Worm (Caenorhabditis elegans) whole organism, L4 larva: ENCODE results near the gene gfat-1.

Source experiments
- F10B5.3 ChIP-seq: sonication (generic microtip); optimal IDR thresholded peaks from 2 replicates; lab custom pipeline; 2016; ENCODE audit warnings: mild to moderate bottlenecking, missing genetic modification characterization, missing compliant biosample characterization
- F26F4.8 ChIP-seq: fragments of 200-800 bp; sonication (Bioruptor generic); conservative IDR thresholded peaks from 2 replicates; pipeline ENCODE4 v1.3.6; 2022; ENCODE audit warnings: missing genetic modification characterization, missing compliant biosample characterization
- R02D3.7 ChIP-seq: fragments of 150-350 bp; sonication (generic microtip); optimal IDR thresholded peaks from 3 replicates; lab custom pipeline; 2014; ENCODE audit warnings: missing biosample characterization, missing genetic modification characterization
- Y105C5A.15 ChIP-seq: fragments of 200-800 bp; sonication (Bioruptor generic); IDR thresholded peaks from 2 replicates; pipeline ENCODE4 v1.3.6; 2022; ENCODE audit warnings: missing genetic modification characterization, missing compliant biosample characterization
- Y48G9A.11 ChIP-seq: fragments of 200-800 bp; sonication (Bioruptor generic); IDR thresholded peaks from 2 replicates; pipeline ENCODE4 v1.3.6; 2022; ENCODE audit warnings: missing genetic modification reagents, missing genetic modification characterization, missing compliant biosample characterization
- aha-1 ChIP-seq: fragments of 150-350 bp; peaks from one replicate; lab custom pipeline; 2014; ENCODE audit warnings: missing biosample characterization, missing genetic modification characterization
- aly-2 ChIP-seq: sonication (generic microtip); optimal IDR thresholded peaks from 2 replicates; lab custom pipeline; 2018; ENCODE audit warnings: missing biosample characterization, missing genetic modification characterization
- ceh-20 ChIP-seq: fragments of 200-800 bp; sonication (Bioruptor generic); IDR thresholded peaks from 2 replicates; pipeline ENCODE4 v1.3.6; 2022; ENCODE audit warnings: missing genetic modification reagents, missing genetic modification characterization, missing compliant biosample characterization
- ceh-82 ChIP-seq: sonication (generic microtip); optimal IDR thresholded peaks from 2 replicates; lab custom pipeline; 2017; ENCODE audit warnings: missing biosample characterization, missing genetic modification characterization
- ctbp-1 ChIP-seq: fragments of 200-800 bp; sonication (Bioruptor generic); IDR thresholded peaks from 2 replicates; pipeline ENCODE4 v1.3.6; 2022; ENCODE audit warnings: missing genetic modification reagents, missing genetic modification characterization, missing compliant biosample characterization
- daf-16 ChIP-seq, 3 experiments: sonication (generic microtip); optimal IDR thresholded peaks; 2 replicates each; lab custom pipeline; 2016 to 2017; ENCODE audit warnings: missing genetic modification characterization in 3 of 3, missing genetic modification reagents in 3 of 3, mild to moderate bottlenecking in 2 of 3, missing compliant biosample characterization in 2 of 3, missing biosample characterization in 1 of 3, moderate library complexity in 1 of 3
- daf-19 ChIP-seq: fragments of 200-800 bp; sonication (Bioruptor generic); conservative IDR thresholded peaks from 2 replicates; pipeline ENCODE4 v1.3.6; 2022; ENCODE audit warnings: missing genetic modification characterization, missing compliant biosample characterization
- duxl-1 ChIP-seq: sonication (generic microtip); optimal IDR thresholded peaks from 2 replicates; lab custom pipeline; 2016; ENCODE audit warnings: mild to moderate bottlenecking, missing genetic modification characterization, moderate library complexity, missing compliant biosample characterization; ENCODE audit not compliant: poor library complexity
- dve-1 ChIP-seq: sonication (generic microtip); optimal IDR thresholded peaks from 2 replicates; lab custom pipeline; 2017; ENCODE audit warnings: antibody characterized with exemption, mild to moderate bottlenecking, missing genetic modification characterization, missing compliant biosample characterization; ENCODE audit not compliant: insufficient read depth
- gei-8 ChIP-seq: fragments of 200-800 bp; sonication (Bioruptor generic); optimal IDR thresholded peaks from 2 replicates; lab custom pipeline; 2018; ENCODE audit warnings: mild to moderate bottlenecking, missing genetic modification characterization, missing compliant biosample characterization
- hlh-11 ChIP-seq: fragments of 200-800 bp; sonication (Bioruptor generic); optimal IDR thresholded peaks from 2 replicates; lab custom pipeline; 2018; ENCODE audit warnings: mild to moderate bottlenecking, missing genetic modification characterization, missing compliant biosample characterization
- lin-1 ChIP-seq: fragments of 200-800 bp; sonication (Bioruptor generic); IDR thresholded peaks from 2 replicates; pipeline ENCODE4 v1.3.6; 2022; ENCODE audit warnings: missing genetic modification reagents, missing genetic modification characterization, missing compliant biosample characterization
- lin-15B ChIP-seq: fragments of 150-350 bp; sonication (generic microtip); optimal IDR thresholded peaks from 3 replicates; lab custom pipeline; 2014; ENCODE audit warnings: missing biosample characterization, missing genetic modification characterization
- lin-38 ChIP-seq: fragments of 200-800 bp; sonication (Bioruptor generic); IDR thresholded peaks from 2 replicates; pipeline ENCODE4 v1.3.6; 2022; ENCODE audit warnings: missing genetic modification reagents, missing genetic modification characterization, missing compliant biosample characterization
- lin-39 ChIP-seq: fragments of 150-350 bp; optimal IDR thresholded peaks from 2 replicates; lab custom pipeline; 2014; ENCODE audit warnings: missing biosample characterization, missing genetic modification reagents, missing genetic modification characterization
- lsy-2 ChIP-seq, 2 experiments: fragments of 150-350 bp in 1 of 2; sonication (generic microtip) in 1 of 2; optimal IDR thresholded peaks; 2 replicates each; lab custom pipeline; 2014 to 2017; ENCODE audit warnings: missing biosample characterization in 2 of 2, missing genetic modification characterization in 2 of 2
- madf-9 ChIP-seq: fragments of 200-800 bp; sonication (Bioruptor generic); conservative IDR thresholded peaks from 2 replicates; pipeline ENCODE4 v1.3.6; 2022; ENCODE audit warnings: missing genetic modification reagents, missing genetic modification characterization, missing compliant biosample characterization
- mes-2 ChIP-seq: sonication (generic microtip); optimal IDR thresholded peaks from 2 replicates; lab custom pipeline; 2016; ENCODE audit warnings: missing genotype, mild to moderate bottlenecking, missing genetic modification characterization, missing compliant biosample characterization; ENCODE audit not compliant: poor library complexity, severe bottlenecking
- mxl-2 ChIP-seq: fragments of 200-800 bp; sonication (Bioruptor generic); conservative IDR thresholded peaks from 2 replicates; pipeline ENCODE4 v1.3.6; 2022; ENCODE audit warnings: missing genetic modification reagents, missing genetic modification characterization, missing compliant biosample characterization
- mxl-3 ChIP-seq: fragments of 200-800 bp; sonication (Bioruptor generic); optimal IDR thresholded peaks from 2 replicates; lab custom pipeline; 2018; ENCODE audit warnings: mild to moderate bottlenecking, missing genetic modification characterization, missing compliant biosample characterization
- nhr-10 ChIP-seq: fragments of 150-350 bp; optimal IDR thresholded peaks from 2 replicates; lab custom pipeline; 2014; ENCODE audit warnings: missing biosample characterization, missing genetic modification characterization
- nhr-237 ChIP-seq: sonication (generic microtip); optimal IDR thresholded peaks from 2 replicates; lab custom pipeline; 2017; ENCODE audit warnings: missing biosample characterization, missing genetic modification characterization
- nhr-25 ChIP-seq: sonication (generic microtip); optimal IDR thresholded peaks from 2 replicates; lab custom pipeline; 2017; ENCODE audit warnings: missing genetic modification characterization, mild to moderate bottlenecking, missing compliant biosample characterization, antibody characterized with exemption, moderate library complexity, borderline replicate concordance; ENCODE audit not compliant: insufficient read depth
- nhr-28 ChIP-seq: fragments of 150-350 bp; optimal IDR thresholded peaks from 2 replicates; lab custom pipeline; 2014; ENCODE audit warnings: missing biosample characterization, missing genetic modification characterization
- nhr-41 ChIP-seq: fragments of 200-800 bp; sonication (Bioruptor generic); IDR thresholded peaks from 2 replicates; pipeline ENCODE4 v1.3.6; 2022; ENCODE audit warnings: missing genetic modification reagents, missing genetic modification characterization, missing compliant biosample characterization
- nhr-42 ChIP-seq: fragments of 200-800 bp; sonication (Bioruptor generic); IDR thresholded peaks from 2 replicates; pipeline ENCODE4 v1.3.6; 2022; ENCODE audit warnings: missing genetic modification characterization, missing compliant biosample characterization
- nhr-77 ChIP-seq: fragments of 150-350 bp; optimal IDR thresholded peaks from 2 replicates; lab custom pipeline; 2014; ENCODE audit warnings: missing biosample characterization, missing genetic modification characterization
- snpc-1.2 ChIP-seq: fragments of 200-800 bp; sonication (Bioruptor generic); IDR thresholded peaks from 2 replicates; pipeline ENCODE4 v1.3.6; 2022; ENCODE audit warnings: missing genetic modification reagents, missing genetic modification characterization, missing compliant biosample characterization
- spr-3 ChIP-seq: fragments of 200-800 bp; sonication (Bioruptor generic); optimal IDR thresholded peaks from 2 replicates; lab custom pipeline; 2018; ENCODE audit warnings: mild to moderate bottlenecking, missing genetic modification characterization, missing compliant biosample characterization
- tag-97 ChIP-seq: fragments of 200-800 bp; sonication (Bioruptor generic); IDR thresholded peaks from 2 replicates; pipeline ENCODE4 v1.3.6; 2022; ENCODE audit warnings: missing genetic modification characterization, missing compliant biosample characterization
- tra-1 ChIP-seq: fragments of 200-800 bp; sonication (Bioruptor generic); IDR thresholded peaks from 2 replicates; pipeline ENCODE4 v1.3.6; 2022; ENCODE audit warnings: missing genetic modification reagents, missing genetic modification characterization, missing compliant biosample characterization
- unc-62 ChIP-seq, 3 experiments: fragments of 150-350 bp in 1 of 3; sonication (generic microtip); optimal IDR thresholded peaks in 2 of 3; peaks in 1 of 3; 1 replicate in 1 of 3; 2 replicates in 2 of 3; lab custom pipeline; 2014 to 2017; ENCODE audit warnings: missing biosample characterization in 3 of 3, missing genetic modification characterization in 3 of 3, missing genetic modification reagents in 3 of 3, missing genotype in 1 of 3
- zfp-3 ChIP-seq: fragments of 200-800 bp; sonication (Bioruptor generic); conservative IDR thresholded peaks from 2 replicates; pipeline ENCODE4 v1.3.6; 2022; ENCODE audit warnings: missing genetic modification reagents, missing genetic modification characterization, missing compliant biosample characterization
- zip-11 ChIP-seq: fragments of 200-800 bp; sonication (Bioruptor generic); IDR thresholded peaks from 2 replicates; pipeline ENCODE4 v1.3.6; 2022; ENCODE audit warnings: missing genetic modification characterization, missing compliant biosample characterization
- ztf-11 ChIP-seq: fragments of 150-350 bp; optimal IDR thresholded peaks from 2 replicates; lab custom pipeline; 2014; ENCODE audit warnings: missing biosample characterization, missing genetic modification characterization

gfat-1 gene

DNA sequence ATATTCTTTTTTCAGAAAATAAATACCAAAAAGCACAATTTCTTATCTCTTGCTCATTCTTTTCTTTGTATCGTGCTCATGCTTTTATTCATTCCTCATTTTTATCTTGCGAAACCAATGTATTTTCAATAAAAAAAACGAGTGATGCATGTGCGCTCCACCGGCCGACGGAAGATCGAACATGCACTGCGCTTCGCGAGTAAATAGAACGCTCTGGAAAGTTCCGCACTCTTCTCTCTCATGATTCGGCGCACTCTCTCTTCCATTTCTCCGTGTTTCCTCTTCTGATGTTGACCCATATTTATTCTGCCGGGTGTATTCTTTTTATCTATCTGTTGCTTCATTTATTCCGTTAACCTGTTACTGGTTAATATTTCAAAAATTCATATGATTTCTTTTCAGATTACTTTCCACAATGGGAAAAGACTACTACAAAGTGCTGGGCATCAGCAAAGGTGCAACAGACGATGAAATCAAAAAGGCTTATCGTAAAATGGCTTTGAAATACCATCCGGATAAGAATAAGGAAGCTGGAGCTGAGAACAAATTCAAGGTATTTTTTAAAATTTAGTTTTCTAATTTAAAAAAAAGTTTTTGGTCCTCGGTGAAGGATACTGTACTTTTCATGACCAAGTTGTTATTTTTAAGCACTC lies 49.8 kb downstream of the gfat-1 start, which contains the start of gene dnj-13 (continued):
- TF ChIP-seq Y48G9A.11 (GFP tag; lab: Robert Waterston, UW) (peak; percentile 86), nhr-28 (tag; lab: Kevin White, UChicago) (peak; percentile 85), nhr-237 (tag; lab: Kevin White, UChicago) (no peak), nhr-41 (GFP tag; lab: Robert Waterston, UW) (peak; percentile 94), nhr-10 (tag; lab: Kevin White, UChicago) (peak; percentile 63), ceh-20 (GFP tag; lab: Robert Waterston, UW) (peak; percentile 96), gei-8 (GFP tag; lab: Kevin White, UChicago) (peak; percentile 94), mxl-2 (GFP tag; lab: Robert Waterston, UW) (peak; percentile 55; the same call in 1 of the 2 replicates), F26F4.8 (GFP tag; lab: Robert Waterston, UW) (no peak), snpc-1.2 (peak; percentile 87), duxl-1 (tag; lab: Kevin White, UChicago) (peak; percentile 95), lsy-2 (tag; optimal IDR thresholded peaks at IDR 0.05; lab: Kevin White, UChicago) (peak; percentile 88 to 94), spr-3 (GFP tag; lab: Kevin White, UChicago) (peak; percentile 94), zfp-3 (peak; percentile 98), ctbp-1 (peak; percentile 95), Y105C5A.15 (peak; percentile 65; the same call in 1 of the 2 replicates), unc-62 (GFP tag; optimal IDR thresholded peaks at IDR 0.05 in 1 of 2; lab: Kevin White, UChicago) (peak in 1 of 2 experiments; percentile 84), unc-62 (tag; optimal IDR thresholded peaks at IDR 0.05; lab: Kevin White, UChicago) (no peak), lin-38 (peak; percentile 99), R02D3.7 (tag; lab: Kevin White, UChicago) (no peak), madf-9 (GFP tag; lab: Robert Waterston, UW) (peak; percentile 94), daf-19 (no peak), mxl-3 (GFP tag; lab: Kevin White, UChicago) (peak; percentile 88), zip-11 (GFP tag; lab: Robert Waterston, UW) (0 out of 2 replicates have a peak, but pooled peaks have one; percentile 20), mes-2 (tag; lab: Kevin White, UChicago) (peak; percentile 94), aha-1 (tag; lab: Kevin White, UChicago) (peak; percentile 88), lin-1 (peak; percentile 98), nhr-77 (tag; lab: Kevin White, UChicago) (peak; percentile 90), tag-97 (GFP tag; lab: Robert Waterston, UW) (peak; percentile 87; the same call in 1 of the 2 replicates), aly-2 (tag; lab: Kevin White, UChicago) (no peak), daf-16 (GFP tag; optimal IDR thresholded peaks at IDR 0.05; lab: Kevin White, UChicago) (peak; percentile 54 to 97), daf-16 (tag; optimal IDR thresholded peaks at IDR 0.05; lab: Kevin White, UChicago) (peak; percentile 79), nhr-42 (GFP tag; lab: Robert Waterston, UW) (peak; percentile 95), lin-39 (tag; lab: Kevin White, UChicago) (no peak)

DNA sequence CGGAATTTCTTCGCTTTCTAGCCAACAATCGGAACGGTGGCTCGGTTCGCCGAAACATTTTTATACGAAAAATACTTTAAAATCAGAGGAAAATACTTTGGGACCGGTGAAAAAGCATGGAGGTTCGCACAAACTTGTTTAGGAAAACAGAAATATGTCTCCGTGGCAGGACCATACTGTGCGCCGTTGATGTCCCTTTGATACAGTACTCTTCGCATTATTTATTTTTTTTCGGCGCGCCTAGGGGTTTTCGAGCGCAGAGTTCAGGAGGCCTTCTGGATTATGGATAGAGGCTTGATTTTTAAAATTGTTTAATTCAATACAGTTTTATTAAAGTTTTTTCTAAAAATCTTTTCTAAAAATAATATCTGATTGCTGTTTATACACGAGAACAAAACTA lies 50.5 kb downstream of the gfat-1 start, which contains the start of gene F54D5.9:
F54D5.9 (minus strand) TSS at position 115 of the 400 bp plus-strand sequence.
- TF ChIP-seq lin-38 (peak; percentile 14), hlh-11 (tag; lab: Kevin White, UChicago) (no peak), ztf-11 (tag; lab: Kevin White, UChicago) (no peak), tra-1 (GFP tag; lab: Robert Waterston, UW) (no peak)

- TF ChIP-seq dve-1 (tag; lab: Kevin White, UChicago), result no peak
- no peak for TF ChIP-seq F10B5.3 (tag; lab: Kevin White, UChicago)
- no peak for TF ChIP-seq nhr-25 (tag; lab: Kevin White, UChicago)
- no peak for TF ChIP-seq ceh-82 (tag; lab: Kevin White, UChicago)
- TF ChIP-seq madf-9 (GFP tag; lab: Robert Waterston, UW), result no peak
- no peak for TF ChIP-seq lin-15B (tag; lab: Kevin White, UChicago)
Observed at ce11 chrII:11542958-11543357, 52.3 kb downstream of the gfat-1 start.
